Fruit fly (Drosophila melanogaster) whole organism, embryonic: ENCODE data around the gene CG4009.

Experiments
- Adf1 ChIP-seq: fragments of 200-800 bp; sonication (Bioruptor generic); IDR thresholded peaks from 2 replicates; pipeline ENCODE4 v1.3.6; 2022; ENCODE audit warnings: missing biosample characterization, missing genetic modification characterization
- Atf6 ChIP-seq: fragments of 200-800 bp; sonication (Bioruptor generic); IDR thresholded peaks from 2 replicates; pipeline ENCODE4 v1.3.6; 2022; ENCODE audit warnings: missing biosample characterization, missing genetic modification characterization
- CG10267 ChIP-seq: fragments of 200-800 bp; sonication (Bioruptor generic); optimal IDR thresholded peaks from 2 replicates; lab custom pipeline; 2018; ENCODE audit warnings: missing biosample characterization, mild to moderate bottlenecking, missing genetic modification characterization, moderate library complexity
- CG10543 ChIP-seq: fragments of 200-800 bp; sonication (Bioruptor generic); optimal IDR thresholded peaks from 3 replicates; lab custom pipeline; 2017; ENCODE audit warnings: missing biosample characterization, mild to moderate bottlenecking, missing genetic modification characterization, moderate library complexity
- CG11696 ChIP-seq: fragments of 200-800 bp; sonication (Bioruptor generic); IDR thresholded peaks from 2 replicates; pipeline ENCODE4 v1.3.6; 2022; ENCODE audit warnings: missing biosample characterization, missing genetic modification characterization
- CG12104 ChIP-seq: fragments of 200-800 bp; sonication (Bioruptor generic); optimal IDR thresholded peaks from 3 replicates; lab custom pipeline; 2016; ENCODE audit warnings: missing biosample characterization, missing genetic modification characterization
- CG14014 ChIP-seq: fragments of 200-800 bp; sonication (Bioruptor generic); IDR thresholded peaks from 2 replicates; pipeline ENCODE4 v1.3.6; 2022; ENCODE audit warnings: missing biosample characterization, missing genetic modification characterization
- CG18476 ChIP-seq: fragments of 200-800 bp; sonication (Bioruptor generic); optimal IDR thresholded peaks from 2 replicates; lab custom pipeline; 2016; ENCODE audit warnings: missing biosample characterization, mild to moderate bottlenecking, missing genetic modification characterization
- CG33557 ChIP-seq: fragments of 200-800 bp; sonication (Bioruptor generic); optimal IDR thresholded peaks from 2 replicates; lab custom pipeline; 2019; ENCODE audit warnings: missing biosample characterization, mild to moderate bottlenecking, missing genetic modification characterization, moderate library complexity
- CG6175 ChIP-seq: fragments of 200-800 bp; sonication (Bioruptor generic); IDR thresholded peaks from 3 replicates; pipeline ENCODE4 v1.3.6; 2022; ENCODE audit warnings: missing biosample characterization, missing genetic modification characterization
- CG6791 ChIP-seq: fragments of 200-800 bp; sonication (Bioruptor generic); IDR thresholded peaks from 3 replicates; pipeline ENCODE4 v1.3.6; 2022; ENCODE audit warnings: missing biosample characterization, missing genetic modification characterization; ENCODE audit not compliant: partially characterized antibody
- CG8290 ChIP-seq, 3 experiments: fragments of 200-800 bp; sonication (Bioruptor generic); optimal IDR thresholded peaks; 2 replicates each; lab custom pipeline; 2016 to 2019; ENCODE audit warnings: missing biosample characterization in 3 of 3, missing genetic modification characterization in 3 of 3, mild to moderate bottlenecking in 2 of 3, moderate library complexity in 1 of 3
- CG9437 ChIP-seq: fragments of 200-800 bp; sonication (Bioruptor generic); optimal IDR thresholded peaks from 2 replicates; lab custom pipeline; 2018; ENCODE audit warnings: missing biosample characterization, mild to moderate bottlenecking, missing genetic modification characterization
- CG9609 ChIP-seq: fragments of 200-800 bp; sonication (Bioruptor generic); optimal IDR thresholded peaks from 3 replicates; lab custom pipeline; 2016; ENCODE audit warnings: missing biosample characterization, missing genetic modification characterization
- Chrac-16 ChIP-seq: fragments of 200-800 bp; sonication (Bioruptor generic); optimal IDR thresholded peaks from 3 replicates; lab custom pipeline; 2016; ENCODE audit warnings: missing biosample characterization, missing genetic modification characterization
- Dip2 ChIP-seq: fragments of 200-800 bp; sonication (Bioruptor generic); IDR thresholded peaks from 2 replicates; pipeline ENCODE4 v1.3.6; 2022; ENCODE audit warnings: missing biosample characterization, missing genetic modification characterization
- Dll ChIP-seq: fragments of 200-800 bp; sonication (Bioruptor generic); IDR thresholded peaks from 4 replicates; pipeline ENCODE4 v1.3.6; 2022; ENCODE audit warnings: missing biosample characterization, missing genetic modification characterization; ENCODE audit not compliant: partially characterized antibody
- Elba2 ChIP-seq: fragments of 200-800 bp; sonication (Bioruptor generic); optimal IDR thresholded peaks from 3 replicates; lab custom pipeline; 2016; ENCODE audit warnings: missing biosample characterization, missing genetic modification characterization
- H15 ChIP-seq: fragments of 200-800 bp; sonication (Bioruptor generic); IDR thresholded peaks from 3 replicates; pipeline ENCODE4 v1.3.6; 2022; ENCODE audit warnings: missing biosample characterization, missing genetic modification characterization
- HLH3B ChIP-seq: fragments of 200-800 bp; sonication (Bioruptor generic); IDR thresholded peaks from 2 replicates; pipeline ENCODE4 v1.3.6; 2022; ENCODE audit warnings: missing biosample characterization, missing genetic modification characterization
- Med ChIP-seq: fragments of 200-800 bp; sonication (Bioruptor generic); peaks from one replicate; lab custom pipeline; 2016; ENCODE audit warnings: missing biosample characterization, missing genetic modification characterization, mild to moderate bottlenecking, inconsistent platforms, moderate library complexity
- Nf-YA ChIP-seq: fragments of 200-800 bp; sonication (Bioruptor generic); IDR thresholded peaks from 2 replicates; pipeline ENCODE4 v1.3.6; 2022; ENCODE audit warnings: missing biosample characterization, missing genetic modification characterization
- Scr ChIP-seq: fragments of 200-800 bp; sonication (Bioruptor generic); IDR thresholded peaks from 2 replicates; pipeline ENCODE4 v1.3.6; 2022; ENCODE audit warnings: missing biosample characterization, missing genetic modification characterization; ENCODE audit not compliant: partially characterized antibody
- Sry-δ ChIP-seq: fragments of 200-800 bp; sonication (Bioruptor generic); optimal IDR thresholded peaks from 2 replicates; lab custom pipeline; 2016; ENCODE audit warnings: missing biosample characterization, missing genetic modification characterization
- Trl ChIP-seq, 3 experiments: fragments of >200 bp in 2 of 3; fragments of 200-800 bp in 1 of 3; sonication (Bioruptor generic) in 1 of 3; optimal IDR thresholded peaks; 2 replicates in 1 of 3; 3 replicates in 2 of 3; lab custom pipeline; 2016 to 2017; ENCODE audit warnings: missing biosample characterization in 1 of 3, missing genetic modification characterization in 1 of 3
- ato ChIP-seq: fragments of 200-800 bp; sonication (Bioruptor generic); IDR thresholded peaks from 2 replicates; pipeline ENCODE4 v1.3.6; 2022; ENCODE audit warnings: missing biosample characterization, missing genetic modification characterization; ENCODE audit not compliant: partially characterized antibody
- bigmax ChIP-seq: fragments of 200-800 bp; sonication (Bioruptor generic); optimal IDR thresholded peaks from 2 replicates; lab custom pipeline; 2018; ENCODE audit warnings: missing biosample characterization, mild to moderate bottlenecking, missing genetic modification characterization
- cg ChIP-seq: fragments of 200-800 bp; sonication (Bioruptor generic); optimal IDR thresholded peaks from 3 replicates; lab custom pipeline; 2019; ENCODE audit warnings: missing biosample characterization, mild to moderate bottlenecking, missing genetic modification characterization, moderate library complexity
- chif ChIP-seq, 2 experiments: fragments of 200-800 bp; sonication (Bioruptor generic); optimal IDR thresholded peaks; 3 replicates each; lab custom pipeline; 2016; ENCODE audit warnings: missing biosample characterization in 2 of 2, missing genetic modification characterization in 2 of 2
- chinmo ChIP-seq: fragments of 200-800 bp; sonication (Bioruptor generic); IDR thresholded peaks from 4 replicates; pipeline ENCODE4 v1.3.6; 2022; ENCODE audit warnings: missing biosample characterization, missing genetic modification characterization; ENCODE audit not compliant: partially characterized antibody
- chm ChIP-seq: fragments of 200-800 bp; sonication (Bioruptor generic); IDR thresholded peaks from 2 replicates; pipeline ENCODE4 v1.3.6; 2022; ENCODE audit warnings: missing biosample characterization, missing genetic modification characterization
- ci ChIP-seq: fragments of 200-800 bp; sonication (Bioruptor generic); IDR thresholded peaks from 3 replicates; pipeline ENCODE4 v1.3.6; 2022; ENCODE audit warnings: missing biosample characterization, missing genetic modification characterization
- crol ChIP-seq: fragments of 200-800 bp; sonication (Bioruptor generic); IDR thresholded peaks from 2 replicates; pipeline ENCODE4 v1.3.6; 2022; ENCODE audit warnings: missing biosample characterization, missing genetic modification characterization
- cwo ChIP-seq: fragments of 200-800 bp; sonication (Bioruptor generic); optimal IDR thresholded peaks from 3 replicates; lab custom pipeline; 2017; ENCODE audit warnings: missing biosample characterization, missing genetic modification characterization, mild to moderate bottlenecking, moderate library complexity, missing genetic modification reagents
- emc ChIP-seq: fragments of 200-800 bp; sonication (Bioruptor generic); optimal IDR thresholded peaks from 2 replicates; lab custom pipeline; 2016; ENCODE audit warnings: missing biosample characterization, missing genetic modification characterization
- exex ChIP-seq: fragments of 200-800 bp; sonication (Bioruptor generic); optimal IDR thresholded peaks from 4 replicates; lab custom pipeline; 2018; ENCODE audit warnings: missing biosample characterization, mild to moderate bottlenecking, missing genetic modification characterization, moderate library complexity
- eyg ChIP-seq: fragments of 200-800 bp; sonication (Bioruptor generic); optimal IDR thresholded peaks from 3 replicates; lab custom pipeline; 2016; ENCODE audit warnings: missing biosample characterization, missing genetic modification characterization
- klu ChIP-seq: fragments of 200-800 bp; sonication (Bioruptor generic); IDR thresholded peaks from 2 replicates; pipeline ENCODE4 v1.3.6; 2022; ENCODE audit warnings: missing biosample characterization, missing genetic modification characterization
- lov ChIP-seq, 2 experiments: fragments of 200-800 bp in 1 of 2; fragments of >200 bp in 1 of 2; sonication (Bioruptor generic) in 1 of 2; IDR thresholded peaks in 1 of 2; optimal IDR thresholded peaks in 1 of 2; 2 replicates in 1 of 2; 3 replicates in 1 of 2; pipeline versions ENCODE4 v1.3.6 to Lab custom; 2017 to 2022; ENCODE audit warnings: missing biosample characterization in 1 of 2, missing genetic modification characterization in 1 of 2
- mirr ChIP-seq: fragments of 200-800 bp; sonication (Bioruptor generic); optimal IDR thresholded peaks from 3 replicates; lab custom pipeline; 2018; ENCODE audit warnings: missing biosample characterization, mild to moderate bottlenecking, missing genetic modification characterization
- nerfin-2 ChIP-seq: fragments of 200-800 bp; sonication (Bioruptor generic); IDR thresholded peaks from 2 replicates; pipeline ENCODE4 v1.3.6; 2022; ENCODE audit warnings: missing biosample characterization, missing genetic modification characterization; ENCODE audit not compliant: partially characterized antibody
- odd ChIP-seq: fragments of 200-800 bp; sonication (Bioruptor generic); optimal IDR thresholded peaks from 2 replicates; lab custom pipeline; 2017; ENCODE audit warnings: missing biosample characterization, mild to moderate bottlenecking, missing genetic modification characterization
- sd ChIP-seq: fragments of 200-800 bp; sonication (Bioruptor generic); optimal IDR thresholded peaks from 3 replicates; lab custom pipeline; 2018; ENCODE audit warnings: missing biosample characterization, mild to moderate bottlenecking, missing genetic modification characterization, moderate library complexity
- shn ChIP-seq: fragments of 200-800 bp; sonication (Bioruptor generic); optimal IDR thresholded peaks from 3 replicates; lab custom pipeline; 2016; ENCODE audit warnings: missing biosample characterization, missing genetic modification characterization
- slou ChIP-seq: fragments of 200-800 bp; sonication (Bioruptor generic); optimal IDR thresholded peaks from 3 replicates; lab custom pipeline; 2016; ENCODE audit warnings: missing biosample characterization, missing genetic modification characterization
- stc ChIP-seq: fragments of 200-800 bp; sonication (Bioruptor generic); IDR thresholded peaks from 2 replicates; pipeline ENCODE4 v1.3.6; 2022; ENCODE audit warnings: missing biosample characterization, missing genetic modification characterization
- trh ChIP-seq: fragments of 200-800 bp; sonication (Bioruptor generic); optimal IDR thresholded peaks from 2 replicates; lab custom pipeline; 2016; ENCODE audit warnings: missing biosample characterization, missing genetic modification characterization
- yki ChIP-seq: fragments of >200 bp; optimal IDR thresholded peaks from 3 replicates; lab custom pipeline; 2018
- z ChIP-seq: fragments of 200-800 bp; sonication (Bioruptor generic); IDR thresholded peaks from 3 replicates; pipeline ENCODE4 v1.3.6; 2022; ENCODE audit warnings: missing biosample characterization, missing genetic modification characterization
- zen2 ChIP-seq: fragments of 200-800 bp; sonication (Bioruptor generic); IDR thresholded peaks from 3 replicates; pipeline ENCODE4 v1.3.6; 2022; ENCODE audit warnings: missing biosample characterization, missing genetic modification characterization; ENCODE audit not compliant: partially characterized antibody

The CG4009 gene

dm6 chr3R:17059811-17060169 lies 23.9 kb upstream of the CG4009 start (continued):
- TF ChIP-seq bigmax (GFP tag; lab: Kevin White, UChicago): no peak
- TF ChIP-seq zen2: no peak
- TF ChIP-seq lov (optimal IDR thresholded peaks at IDR 0.05; lab: Kevin White, UChicago): no peak
- TF ChIP-seq lov (GFP tag; IDR thresholded peaks at IDR 0.05; lab: Robert Waterston, UW): 0 out of 3 replicates have a peak, but pooled peaks have one; percentile 5
- TF ChIP-seq CG6791: no peak
- TF ChIP-seq CG14014 (GFP tag; lab: Robert Waterston, UW): no peak
- no peak for TF ChIP-seq CG9609 (GFP tag; lab: Kevin White, UChicago)
- TF ChIP-seq Dll (GFP tag; lab: Robert Waterston, UW): no peak
- no peak for TF ChIP-seq nerfin-2 (GFP tag; lab: Robert Waterston, UW)
- no peak for TF ChIP-seq Dip2 (GFP tag; lab: Robert Waterston, UW)
- no peak for TF ChIP-seq ato (GFP tag; lab: Robert Waterston, UW)
- TF ChIP-seq CG33557: no peak
- TF ChIP-seq cg: peak; percentile 88
- TF ChIP-seq CG8290 (GFP tag; optimal IDR thresholded peaks at IDR 0.05; lab: Kevin White, UChicago): no peak
- TF ChIP-seq CG8290 (tag; optimal IDR thresholded peaks at IDR 0.05; lab: Kevin White, UChicago): peak in 1 of 2 experiments; percentile 53
- 0 out of 2 replicates have a peak, but pooled peaks have one; percentile 17 for TF ChIP-seq chm (GFP tag; lab: Robert Waterston, UW)
- no peak for TF ChIP-seq slou (GFP tag; lab: Kevin White, UChicago)
- TF ChIP-seq Sry-δ (GFP tag; lab: Kevin White, UChicago): no peak
- TF ChIP-seq odd (GFP tag; lab: Kevin White, UChicago): no peak
- no peak for TF ChIP-seq yki (lab: Kevin White, UChicago)
- TF ChIP-seq HLH3B (GFP tag; lab: Robert Waterston, UW): no peak
- peak; percentile 30 to 57 for TF ChIP-seq Trl (optimal IDR thresholded peaks at IDR 0.05; lab: Kevin White, UChicago)
- no peak for TF ChIP-seq Trl (GFP tag; optimal IDR thresholded peaks at IDR 0.05; lab: Kevin White, UChicago)
- no peak for TF ChIP-seq emc (GFP tag; lab: Kevin White, UChicago)
- TF ChIP-seq stc (GFP tag; lab: Robert Waterston, UW): no peak
- no peak for TF ChIP-seq CG10267 (tag; lab: Kevin White, UChicago)
- peak; percentile 65; the same call in 1 of the 4 replicates for TF ChIP-seq chinmo (GFP tag; lab: Robert Waterston, UW)
- no peak for TF ChIP-seq CG9437 (GFP tag; lab: Kevin White, UChicago)
- 0 out of 3 replicates have a peak, but pooled peaks have one; percentile 32 for TF ChIP-seq CG6175 (GFP tag; lab: Robert Waterston, UW)
- TF ChIP-seq Atf6 (GFP tag; lab: Robert Waterston, UW): peak; percentile 47; the same call in 1 of the 2 replicates
- TF ChIP-seq z (GFP tag; lab: Robert Waterston, UW): peak; percentile 55; the same call in 1 of the 3 replicates
- peak; percentile 90 for TF ChIP-seq Med (GFP tag; lab: Kevin White, UChicago)
- no peak for TF ChIP-seq trh (GFP tag; lab: Kevin White, UChicago)
- no peak for TF ChIP-seq eyg (GFP tag; lab: Kevin White, UChicago)
- TF ChIP-seq sd: peak; percentile 91
- no peak for TF ChIP-seq CG11696
- TF ChIP-seq Elba2 (GFP tag; lab: Kevin White, UChicago): no peak
- no peak for TF ChIP-seq shn
- TF ChIP-seq Scr: no peak
- TF ChIP-seq cwo (GFP tag; lab: Kevin White, UChicago): peak; percentile 6
- no peak; the same call in 2 of the 3 replicates for TF ChIP-seq ci
- TF ChIP-seq chif (GFP tag; optimal IDR thresholded peaks at IDR 0.05; lab: Kevin White, UChicago): no peak
- no peak for TF ChIP-seq CG18476 (GFP tag; lab: Kevin White, UChicago)
- peak; percentile 57 for TF ChIP-seq exex (tag; lab: Kevin White, UChicago)
- TF ChIP-seq H15 (GFP tag; lab: Robert Waterston, UW): no peak
- TF ChIP-seq crol: peak; percentile 63
- peak; percentile 14 for TF ChIP-seq mirr
- TF ChIP-seq klu: no peak
- no peak for TF ChIP-seq CG12104
- peak; percentile 59 for TF ChIP-seq Adf1 (GFP tag; lab: Robert Waterston, UW)
- TF ChIP-seq Nf-YA: no peak
- TF ChIP-seq Chrac-16 (GFP tag; lab: Kevin White, UChicago): no peak
- TF ChIP-seq CG10543 (GFP tag; lab: Kevin White, UChicago): peak; percentile 37
